Worm (Caenorhabditis elegans) whole organism, L1 larva: ENCODE data around the gene dtmk-1.

Experiments used
- aly-2 ChIP-seq: fragments of 150-350 bp; optimal IDR thresholded peaks from 2 replicates; lab custom pipeline; 2014; ENCODE audit warnings: missing biosample characterization, missing genetic modification characterization
- ces-1 ChIP-seq: fragments of 150-350 bp; optimal IDR thresholded peaks from 2 replicates; lab custom pipeline; 2014; ENCODE audit warnings: missing biosample characterization, missing genetic modification reagents, missing genetic modification characterization
- elt-3 ChIP-seq, 6 experiments: fragments of 150-350 bp in 1 of 6; sonication (generic microtip); optimal IDR thresholded peaks; 2 replicates each; lab custom pipeline; 2017 to 2018; ENCODE audit warnings: missing biosample characterization in 6 of 6, missing genetic modification characterization in 6 of 6, inconsistent platforms in 1 of 6
- fkh-4 ChIP-seq: sonication (generic microtip); optimal IDR thresholded peaks from 2 replicates; lab custom pipeline; 2016; ENCODE audit warnings: missing compliant biosample characterization, missing genetic modification characterization, borderline replicate concordance
- fkh-8 ChIP-seq: sonication (generic microtip); optimal IDR thresholded peaks from 2 replicates; lab custom pipeline; 2016; ENCODE audit warnings: mild to moderate bottlenecking, missing genetic modification characterization, missing compliant biosample characterization
- fos-1 ChIP-seq: fragments of 150-350 bp; optimal IDR thresholded peaks from 2 replicates; lab custom pipeline; 2014; ENCODE audit warnings: missing biosample characterization, missing genetic modification characterization
- nhr-237 ChIP-seq: fragments of 150-350 bp; optimal IDR thresholded peaks from 2 replicates; lab custom pipeline; 2014; ENCODE audit warnings: missing biosample characterization, missing genetic modification characterization
- nhr-77 ChIP-seq: fragments of 150-350 bp; optimal IDR thresholded peaks from 2 replicates; lab custom pipeline; 2014; ENCODE audit warnings: missing biosample characterization, missing genetic modification characterization
- snpc-4 ChIP-seq: fragments of 150-350 bp; optimal IDR thresholded peaks from 2 replicates; lab custom pipeline; 2014; ENCODE audit warnings: missing biosample characterization, missing genetic modification characterization
- sox-4 ChIP-seq: sonication (generic microtip); optimal IDR thresholded peaks from 2 replicates; lab custom pipeline; 2016; ENCODE audit warnings: missing genetic modification characterization, missing compliant biosample characterization
- ztf-11 ChIP-seq, 2 experiments: sonication (generic microtip); optimal IDR thresholded peaks; 2 replicates each; lab custom pipeline; 2016 to 2017; ENCODE audit warnings: missing genetic modification characterization in 2 of 2, missing biosample characterization in 1 of 2, missing compliant biosample characterization in 1 of 2

- TF ChIP-seq fkh-4, result no peak
- TF ChIP-seq aly-2 (tag; lab: Kevin White, UChicago), result no peak
- no peak for TF ChIP-seq sox-4 (tag; lab: Kevin White, UChicago)
- TF ChIP-seq elt-3 (tag; optimal IDR thresholded peaks at IDR 0.05; lab: Kevin White, UChicago), result no peak
- no peak for TF ChIP-seq fos-1 (tag; lab: Kevin White, UChicago)
- no peak for TF ChIP-seq snpc-4 (tag; lab: Kevin White, UChicago)
- no peak for TF ChIP-seq ztf-11 (tag; optimal IDR thresholded peaks at IDR 0.05; lab: Kevin White, UChicago)
- no peak for TF ChIP-seq nhr-237
- TF ChIP-seq ces-1 (GFP tag; lab: Kevin White, UChicago), result no peak
- TF ChIP-seq nhr-77 (tag; lab: Kevin White, UChicago), result no peak
- no peak for TF ChIP-seq fkh-8 (tag; lab: Kevin White, UChicago)
Measured at ce11 chrII:9980077-9980631, 13.3 kb upstream of the dtmk-1 start, which contains the start of gene ZK892.6.
